Worm (Caenorhabditis elegans) whole organism, mixed stage, embryonic: ENCODE results near the gene C29F9.9.

Experiments
- bed-3 ChIP-seq: fragments of 200-800 bp; sonication (Bioruptor generic); optimal IDR thresholded peaks from 3 replicates; lab custom pipeline; 2018; ENCODE audit warnings: mild to moderate bottlenecking, missing genetic modification characterization, moderate library complexity, missing compliant biosample characterization
- hlh-1 ChIP-seq: fragments of 150-350 bp; optimal IDR thresholded peaks from 2 replicates; lab custom pipeline; 2014; ENCODE audit warnings: missing biosample characterization, missing genetic modification reagents, missing genetic modification characterization
- lin-13 ChIP-seq: fragments of 150-350 bp; optimal IDR thresholded peaks from 2 replicates; lab custom pipeline; 2014; ENCODE audit warnings: missing biosample characterization, missing genetic modification characterization
- lin-32 ChIP-seq: fragments of 200-800 bp; sonication (Bioruptor generic); optimal IDR thresholded peaks from 2 replicates; lab custom pipeline; 2018; ENCODE audit warnings: mild to moderate bottlenecking, missing genetic modification characterization, missing compliant biosample characterization
- lsy-2 ChIP-seq: fragments of 150-350 bp; optimal IDR thresholded peaks from 2 replicates; lab custom pipeline; 2014; ENCODE audit warnings: missing biosample characterization, missing genetic modification characterization
- nhr-12 ChIP-seq: fragments of 150-350 bp; optimal IDR thresholded peaks from 2 replicates; lab custom pipeline; 2014; ENCODE audit warnings: missing biosample characterization, missing genetic modification characterization
- nhr-237 ChIP-seq: fragments of 150-350 bp; optimal IDR thresholded peaks from 2 replicates; lab custom pipeline; 2014; ENCODE audit warnings: missing biosample characterization, missing genetic modification characterization
- nhr-76 ChIP-seq: sonication (generic microtip); optimal IDR thresholded peaks from 2 replicates; lab custom pipeline; 2017; ENCODE audit warnings: missing biosample characterization, missing genetic modification characterization
- pha-4 ChIP-seq: fragments of 150-350 bp; optimal IDR thresholded peaks from 2 replicates; lab custom pipeline; 2018; ENCODE audit warnings: missing biosample characterization, missing genetic modification reagents, missing genetic modification characterization
- snpc-4 ChIP-seq: fragments of 150-350 bp; optimal IDR thresholded peaks from 2 replicates; lab custom pipeline; 2014; ENCODE audit warnings: missing biosample characterization, missing genetic modification characterization
- sptf-1 ChIP-seq: sonication (generic microtip); optimal IDR thresholded peaks from 2 replicates; lab custom pipeline; 2017; ENCODE audit warnings: mild to moderate bottlenecking, missing genetic modification characterization, moderate library complexity, missing compliant biosample characterization
- unc-39 ChIP-seq: fragments of 150-350 bp; optimal IDR thresholded peaks from 2 replicates; lab custom pipeline; 2014; ENCODE audit warnings: missing biosample characterization, missing genetic modification characterization
- unc-62 ChIP-seq: fragments of 150-350 bp; optimal IDR thresholded peaks from 2 replicates; lab custom pipeline; 2014; ENCODE audit warnings: missing biosample characterization, missing genetic modification reagents, missing genetic modification characterization
- ztf-11 ChIP-seq: fragments of 150-350 bp; optimal IDR thresholded peaks from 2 replicates; lab custom pipeline; 2014; ENCODE audit warnings: missing biosample characterization, missing genetic modification characterization

DNA sequence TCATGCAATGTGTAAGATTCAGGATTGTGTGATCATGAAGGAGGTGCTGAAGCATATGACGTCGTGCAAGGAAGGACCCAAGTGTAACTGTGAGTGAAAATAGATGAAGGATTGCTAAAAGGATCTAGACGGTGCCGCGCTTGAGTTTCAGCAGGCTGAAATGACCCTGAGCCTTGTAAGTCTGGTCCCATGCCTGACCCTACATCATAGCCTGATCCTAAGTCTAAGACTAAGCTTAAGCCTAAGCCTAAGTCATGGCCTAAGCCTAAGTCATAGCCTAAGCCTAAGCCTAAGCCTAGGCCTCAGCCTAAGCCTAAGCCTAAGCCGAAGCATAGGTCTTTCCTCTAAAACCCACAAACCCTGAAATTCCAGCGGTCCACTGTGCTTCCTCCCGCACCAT, 19.1 kb upstream of the C29F9.9 start:
- TF ChIP-seq nhr-237 (no peak), lsy-2 (tag; lab: Kevin White, UChicago) (no peak), nhr-12 (no peak), unc-39 (tag; lab: Kevin White, UChicago) (no peak), bed-3 (GFP tag; lab: Kevin White, UChicago) (no peak), nhr-76 (tag; lab: Kevin White, UChicago) (no peak), pha-4 (no peak), unc-62 (no peak), lin-13 (tag; lab: Kevin White, UChicago) (no peak), lin-32 (GFP tag; lab: Kevin White, UChicago) (no peak), snpc-4 (tag; lab: Kevin White, UChicago) (no peak), sptf-1 (tag; lab: Kevin White, UChicago) (no peak), ztf-11 (no peak), hlh-1 (tag; lab: Kevin White, UChicago) (no peak)
